Fruit fly (Drosophila melanogaster) whole organism, adult: ENCODE measurements around the gene Arpc3A.

Source experiments
- CG11617 ChIP-seq: fragments of 200-800 bp; sonication (Bioruptor generic); optimal IDR thresholded peaks from 2 replicates; lab custom pipeline; 2017; ENCODE audit warnings: mild to moderate bottlenecking, missing biosample characterization, missing genetic modification reagents, missing genetic modification characterization
- CG12768 ChIP-seq: fragments of 200-800 bp; sonication (Bioruptor generic); optimal IDR thresholded peaks from 2 replicates; lab custom pipeline; 2017; ENCODE audit warnings: missing biosample characterization, missing genetic modification characterization, mild to moderate bottlenecking, moderate library complexity, missing genetic modification reagents
- CG33017 ChIP-seq: fragments of 200-800 bp; sonication (Bioruptor generic); optimal IDR thresholded peaks from 2 replicates; lab custom pipeline; 2018; ENCODE audit warnings: missing biosample characterization, mild to moderate bottlenecking, missing genetic modification characterization, moderate library complexity
- CG7045 ChIP-seq: fragments of 200-800 bp; sonication (Bioruptor generic); optimal IDR thresholded peaks from 2 replicates; lab custom pipeline; 2017; ENCODE audit warnings: missing biosample characterization, mild to moderate bottlenecking, missing genetic modification characterization
- Clk ChIP-seq: fragments of 200-800 bp; sonication (Bioruptor generic); optimal IDR thresholded peaks from 2 replicates; lab custom pipeline; 2017; ENCODE audit warnings: missing biosample characterization, missing genetic modification characterization
- Hr96 ChIP-seq: fragments of 200-800 bp; sonication (Bioruptor generic); optimal IDR thresholded peaks from 2 replicates; lab custom pipeline; 2016; ENCODE audit warnings: missing biosample characterization, missing genetic modification characterization
- bab1 ChIP-seq: fragments of 200-800 bp; sonication (Bioruptor generic); optimal IDR thresholded peaks from 3 replicates; lab custom pipeline; 2019; ENCODE audit warnings: missing biosample characterization, mild to moderate bottlenecking, missing genetic modification characterization, moderate library complexity
- kay ChIP-seq: fragments of 200-800 bp; sonication (Bioruptor generic); peaks from one replicate; lab custom pipeline; 2016; ENCODE audit warnings: missing biosample characterization, missing genetic modification characterization, borderline replicate concordance
- toe ChIP-seq: fragments of 200-800 bp; sonication (Bioruptor generic); optimal IDR thresholded peaks from 2 replicates; lab custom pipeline; 2016; ENCODE audit warnings: missing biosample characterization, missing genetic modification characterization

- TF ChIP-seq CG12768 (GFP tag; lab: Kevin White, UChicago) (no peak), CG7045 (GFP tag; lab: Kevin White, UChicago) (no peak), Hr96 (GFP tag; lab: Kevin White, UChicago) (no peak), bab1 (GFP tag; lab: Kevin White, UChicago) (peak; percentile 0), toe (no peak), kay (GFP tag; lab: Kevin White, UChicago) (no peak), Clk (GFP tag; lab: Kevin White, UChicago) (no peak), CG33017 (no peak), CG11617 (GFP tag; lab: Kevin White, UChicago) (no peak)
Observed at dm6 chr3R:15786538-15786937, 47.9 kb upstream of the Arpc3A start, which contains the start of gene CG9590.
